Fruit fly (Drosophila melanogaster) whole organism, embryonic: ENCODE data around the gene cup.
A peak's percentile ranks its signal among the peaks of the same experiment; 100 is the strongest.

Source experiments
- BEAF-32 ChIP-seq: fragments of 200-800 bp; sonication (Bioruptor generic); optimal IDR thresholded peaks from 3 replicates; lab custom pipeline; 2017; ENCODE audit warnings: missing biosample characterization, missing genetic modification characterization, mild to moderate bottlenecking, moderate library complexity, missing genetic modification reagents
- CG10274 ChIP-seq: fragments of 200-800 bp; sonication (Bioruptor generic); optimal IDR thresholded peaks from 3 replicates; lab custom pipeline; 2017; ENCODE audit warnings: missing biosample characterization, mild to moderate bottlenecking, missing genetic modification characterization
- CG10565 ChIP-seq: fragments of 200-800 bp; sonication (Bioruptor generic); optimal IDR thresholded peaks from 3 replicates; lab custom pipeline; 2016; ENCODE audit warnings: missing biosample characterization, mild to moderate bottlenecking, missing genetic modification characterization
- CG10979 ChIP-seq: fragments of 200-800 bp; sonication (Bioruptor generic); optimal IDR thresholded peaks from 2 replicates; lab custom pipeline; 2018; ENCODE audit warnings: missing biosample characterization, mild to moderate bottlenecking, missing genetic modification characterization, moderate library complexity
- CG11093 ChIP-seq: fragments of 200-800 bp; sonication (Bioruptor generic); IDR thresholded peaks from 3 replicates; pipeline ENCODE4 v1.3.6; 2022; ENCODE audit warnings: missing biosample characterization, missing genetic modification characterization
- CG11504 ChIP-seq: fragments of 200-800 bp; sonication (Bioruptor generic); optimal IDR thresholded peaks from 3 replicates; lab custom pipeline; 2019; ENCODE audit warnings: missing biosample characterization, mild to moderate bottlenecking, missing genetic modification characterization, moderate library complexity
- CG12104 ChIP-seq: fragments of 200-800 bp; sonication (Bioruptor generic); optimal IDR thresholded peaks from 3 replicates; lab custom pipeline; 2016; ENCODE audit warnings: missing biosample characterization, missing genetic modification characterization
- CG12744 ChIP-seq: fragments of 200-800 bp; sonication (Bioruptor generic); optimal IDR thresholded peaks from 2 replicates; lab custom pipeline; 2016; ENCODE audit warnings: missing biosample characterization, missing genetic modification characterization
- CG12769 ChIP-seq: fragments of 200-800 bp; sonication (Bioruptor generic); optimal IDR thresholded peaks from 2 replicates; lab custom pipeline; 2019; ENCODE audit warnings: missing biosample characterization, mild to moderate bottlenecking, missing genetic modification characterization, moderate library complexity
- CG13624 ChIP-seq: fragments of 200-800 bp; sonication (Bioruptor generic); optimal IDR thresholded peaks from 2 replicates; lab custom pipeline; 2016; ENCODE audit warnings: missing biosample characterization, missing genetic modification characterization
- CG18599 ChIP-seq: fragments of 200-800 bp; sonication (Bioruptor generic); optimal IDR thresholded peaks from 3 replicates; lab custom pipeline; 2017; ENCODE audit warnings: missing biosample characterization, missing genetic modification characterization, mild to moderate bottlenecking, moderate library complexity, missing genetic modification reagents
- CG2199 ChIP-seq: fragments of 200-800 bp; sonication (Bioruptor generic); IDR thresholded peaks from 3 replicates; pipeline ENCODE4 v1.3.6; 2022; ENCODE audit warnings: missing biosample characterization, missing genetic modification characterization
- CG2889 ChIP-seq: fragments of 200-800 bp; sonication (Bioruptor generic); IDR thresholded peaks from 3 replicates; pipeline ENCODE4 v1.3.6; 2022; ENCODE audit warnings: missing biosample characterization, missing genetic modification characterization
- CG31224 ChIP-seq: fragments of 200-800 bp; sonication (Bioruptor generic); IDR thresholded peaks from 2 replicates; pipeline ENCODE4 v1.3.6; 2022; ENCODE audit warnings: missing biosample characterization, missing genetic modification characterization
- CG31388 ChIP-seq: fragments of 200-800 bp; sonication (Bioruptor generic); optimal IDR thresholded peaks from 2 replicates; lab custom pipeline; 2016; ENCODE audit warnings: missing biosample characterization, missing genetic modification characterization
- CG33557 ChIP-seq: fragments of 200-800 bp; sonication (Bioruptor generic); optimal IDR thresholded peaks from 2 replicates; lab custom pipeline; 2019; ENCODE audit warnings: missing biosample characterization, mild to moderate bottlenecking, missing genetic modification characterization, moderate library complexity
- CG4282 ChIP-seq: fragments of 200-800 bp; sonication (Bioruptor generic); optimal IDR thresholded peaks from 2 replicates; lab custom pipeline; 2016; ENCODE audit warnings: missing biosample characterization, missing genetic modification characterization
- CG4854 ChIP-seq: fragments of 200-800 bp; sonication (Bioruptor generic); optimal IDR thresholded peaks from 2 replicates; lab custom pipeline; 2016; ENCODE audit warnings: missing biosample characterization, missing genetic modification characterization, inconsistent platforms
- CG5245 ChIP-seq: fragments of 200-800 bp; sonication (Bioruptor generic); optimal IDR thresholded peaks from 3 replicates; lab custom pipeline; 2016; ENCODE audit warnings: missing biosample characterization, missing genetic modification characterization
- CG6254 ChIP-seq: fragments of 200-800 bp; sonication (Bioruptor generic); optimal IDR thresholded peaks from 3 replicates; lab custom pipeline; 2017; ENCODE audit warnings: mild to moderate bottlenecking, missing biosample characterization, missing genetic modification reagents, missing genetic modification characterization
- CG6813 ChIP-seq: fragments of 200-800 bp; sonication (Bioruptor generic); optimal IDR thresholded peaks from 2 replicates; lab custom pipeline; 2017; ENCODE audit warnings: missing biosample characterization, missing genetic modification characterization, mild to moderate bottlenecking, moderate library complexity, missing genetic modification reagents
- CG9817 ChIP-seq: fragments of 200-800 bp; sonication (Bioruptor generic); optimal IDR thresholded peaks from 2 replicates; lab custom pipeline; 2018; ENCODE audit warnings: missing biosample characterization, mild to moderate bottlenecking, missing genetic modification characterization, moderate library complexity
- CoRest ChIP-seq: fragments of 200-800 bp; sonication (Bioruptor generic); optimal IDR thresholded peaks from 3 replicates; lab custom pipeline; 2018; ENCODE audit warnings: missing biosample characterization, mild to moderate bottlenecking, missing genetic modification characterization, moderate library complexity
- Doc3 ChIP-seq: fragments of 200-800 bp; sonication (Bioruptor generic); IDR thresholded peaks from 3 replicates; pipeline ENCODE4 v1.3.6; 2022; ENCODE audit warnings: missing biosample characterization, missing genetic modification characterization; ENCODE audit not compliant: partially characterized antibody
- Dp ChIP-seq: fragments of 200-800 bp; sonication (Bioruptor generic); optimal IDR thresholded peaks from 2 replicates; lab custom pipeline; 2018; ENCODE audit warnings: missing biosample characterization, mild to moderate bottlenecking, missing genetic modification characterization, moderate library complexity
- Fer2 ChIP-seq: fragments of 200-800 bp; sonication (Bioruptor generic); optimal IDR thresholded peaks from 2 replicates; lab custom pipeline; 2018; ENCODE audit warnings: missing biosample characterization, mild to moderate bottlenecking, missing genetic modification characterization, moderate library complexity
- Hand ChIP-seq: fragments of 200-800 bp; sonication (Bioruptor generic); optimal IDR thresholded peaks from 2 replicates; lab custom pipeline; 2017; ENCODE audit warnings: mild to moderate bottlenecking, missing biosample characterization, missing genetic modification reagents, missing genetic modification characterization
- HmgD ChIP-seq: fragments of 200-800 bp; sonication (Bioruptor generic); optimal IDR thresholded peaks from 3 replicates; lab custom pipeline; 2016; ENCODE audit warnings: missing biosample characterization, missing genetic modification characterization
- Mes4 ChIP-seq: fragments of 200-800 bp; sonication (Bioruptor generic); optimal IDR thresholded peaks from 2 replicates; lab custom pipeline; 2016; ENCODE audit warnings: missing biosample characterization, missing genetic modification characterization
- Nf-YC ChIP-seq: fragments of 200-800 bp; optimal IDR thresholded peaks from 3 replicates; lab custom pipeline; 2019; ENCODE audit warnings: missing biosample characterization, mild to moderate bottlenecking, missing genetic modification characterization, moderate library complexity
- Stat92E ChIP-seq, 3 experiments: fragments of >200 bp in 2 of 3; fragments of 200-800 bp in 1 of 3; sonication (Bioruptor generic) in 1 of 3; optimal IDR thresholded peaks; 2 replicates each; lab custom pipeline; 2017 to 2019; ENCODE audit warnings: missing biosample characterization in 3 of 3, missing genetic modification characterization in 3 of 3, mild to moderate bottlenecking in 1 of 3, moderate library complexity in 1 of 3
- Trl ChIP-seq, 3 experiments: fragments of >200 bp in 2 of 3; fragments of 200-800 bp in 1 of 3; sonication (Bioruptor generic) in 1 of 3; optimal IDR thresholded peaks; 2 replicates in 1 of 3; 3 replicates in 2 of 3; lab custom pipeline; 2016 to 2017; ENCODE audit warnings: missing biosample characterization in 1 of 3, missing genetic modification characterization in 1 of 3
- al ChIP-seq: fragments of 200-800 bp; sonication (Bioruptor generic); IDR thresholded peaks from 2 replicates; pipeline ENCODE4 v1.3.6; 2022; ENCODE audit warnings: missing biosample characterization, missing genetic modification characterization
- ara ChIP-seq: fragments of 200-800 bp; sonication (Bioruptor generic); IDR thresholded peaks from 2 replicates; pipeline ENCODE4 v1.3.6; 2022; ENCODE audit warnings: missing biosample characterization, missing genetic modification characterization
- crc ChIP-seq: fragments of 200-800 bp; sonication (Bioruptor generic); optimal IDR thresholded peaks from 2 replicates; lab custom pipeline; 2016; ENCODE audit warnings: missing biosample characterization, missing genetic modification characterization
- disco-r ChIP-seq: fragments of 200-800 bp; sonication (Bioruptor generic); optimal IDR thresholded peaks from 2 replicates; lab custom pipeline; 2016; ENCODE audit warnings: missing biosample characterization, missing genetic modification characterization
- eve ChIP-seq, 2 experiments: fragments of >200 bp; optimal IDR thresholded peaks; 2 replicates each; lab custom pipeline; 2017; ENCODE audit warnings: missing biosample characterization in 2 of 2, missing genetic modification characterization in 2 of 2
- gfzf ChIP-seq: fragments of 200-800 bp; sonication (Bioruptor generic); optimal IDR thresholded peaks from 2 replicates; lab custom pipeline; 2016; ENCODE audit warnings: missing biosample characterization, mild to moderate bottlenecking, missing genetic modification characterization, moderate library complexity
- maf-S ChIP-seq: fragments of 200-800 bp; sonication (Bioruptor generic); optimal IDR thresholded peaks from 2 replicates; lab custom pipeline; 2016; ENCODE audit warnings: missing biosample characterization, missing genetic modification characterization
- org-1 ChIP-seq: fragments of 200-800 bp; sonication (Bioruptor generic); optimal IDR thresholded peaks from 2 replicates; lab custom pipeline; 2017; ENCODE audit warnings: missing biosample characterization, missing genetic modification characterization
- ranshi ChIP-seq: fragments of 200-800 bp; sonication (Bioruptor generic); IDR thresholded peaks from 2 replicates; pipeline ENCODE4 v1.3.6; 2022; ENCODE audit warnings: missing biosample characterization, missing genetic modification characterization
- schlank ChIP-seq: fragments of 200-800 bp; sonication (Bioruptor generic); optimal IDR thresholded peaks from 2 replicates; lab custom pipeline; 2018; ENCODE audit warnings: missing biosample characterization, mild to moderate bottlenecking, missing genetic modification characterization
- scrt ChIP-seq: fragments of 200-800 bp; sonication (Bioruptor generic); optimal IDR thresholded peaks from 2 replicates; lab custom pipeline; 2018; ENCODE audit warnings: missing biosample characterization, mild to moderate bottlenecking, missing genetic modification characterization, moderate library complexity
- stc ChIP-seq: fragments of 200-800 bp; sonication (Bioruptor generic); IDR thresholded peaks from 2 replicates; pipeline ENCODE4 v1.3.6; 2022; ENCODE audit warnings: missing biosample characterization, missing genetic modification characterization
- sug ChIP-seq: fragments of 200-800 bp; optimal IDR thresholded peaks from 2 replicates; lab custom pipeline; 2019; ENCODE audit warnings: missing biosample characterization, mild to moderate bottlenecking, missing genetic modification characterization, moderate library complexity
- tap ChIP-seq: fragments of 200-800 bp; optimal IDR thresholded peaks from 3 replicates; lab custom pipeline; 2019; ENCODE audit warnings: missing biosample characterization, mild to moderate bottlenecking, missing genetic modification characterization, moderate library complexity
- trem ChIP-seq: fragments of 200-800 bp; optimal IDR thresholded peaks from 3 replicates; lab custom pipeline; 2019; ENCODE audit warnings: missing biosample characterization, mild to moderate bottlenecking, missing genetic modification characterization, moderate library complexity
- twi ChIP-seq: fragments of 200-800 bp; optimal IDR thresholded peaks from 2 replicates; lab custom pipeline; 2019; ENCODE audit warnings: missing biosample characterization, mild to moderate bottlenecking, missing genetic modification characterization, moderate library complexity
- vvl ChIP-seq: fragments of 200-800 bp; sonication (Bioruptor generic); IDR thresholded peaks from 2 replicates; pipeline ENCODE4 v1.3.6; 2022; ENCODE audit warnings: missing biosample characterization, missing genetic modification characterization

The cup gene

dm6 chr2L:6647103-6647711, 16.3 kb upstream of the cup start (continued):
- peak; percentile 91 for TF ChIP-seq Fer2 (tag; lab: Kevin White, UChicago)
- peak; percentile 92 for TF ChIP-seq al (GFP tag; lab: Robert Waterston, UW)
- peak; percentile 98 for TF ChIP-seq CoRest (tag; lab: Kevin White, UChicago)
- TF ChIP-seq CG9817 (tag; lab: Kevin White, UChicago): peak; percentile 95
- TF ChIP-seq gfzf: peak; percentile 23
- peak; percentile 98 for TF ChIP-seq CG13624 (GFP tag; lab: Kevin White, UChicago)
- peak; percentile 97 for TF ChIP-seq CG12744
- peak; percentile 98 for TF ChIP-seq stc
- peak; percentile 98 for TF ChIP-seq CG6254 (GFP tag; lab: Kevin White, UChicago)
- TF ChIP-seq sug (tag; lab: Kevin White, UChicago): peak; percentile 95
- peak; percentile 98 for TF ChIP-seq CG4282 (GFP tag; lab: Kevin White, UChicago)
- TF ChIP-seq CG31388 (GFP tag; lab: Kevin White, UChicago): peak; percentile 93
- TF ChIP-seq vvl (GFP tag; lab: Robert Waterston, UW): peak; percentile 99
- peak in 1 of 2 experiments; percentile 99 for TF ChIP-seq eve (GFP tag; optimal IDR thresholded peaks at IDR 0.05; lab: Kevin White, UChicago)
- peak; percentile 96 for TF ChIP-seq CG12104
- TF ChIP-seq CG5245 (GFP tag; lab: Kevin White, UChicago): peak; percentile 98
- TF ChIP-seq CG11093 (GFP tag; lab: Robert Waterston, UW): peak; percentile 94
- peak; percentile 98 for TF ChIP-seq CG4854 (GFP tag; lab: Kevin White, UChicago)
- peak; percentile 98 for TF ChIP-seq CG11504 (tag; lab: Kevin White, UChicago)
- peak; percentile 98 for TF ChIP-seq CG6813 (GFP tag; lab: Kevin White, UChicago)
- TF ChIP-seq crc (GFP tag; lab: Kevin White, UChicago): peak; percentile 98
- peak; percentile 96 for TF ChIP-seq CG33557 (GFP tag; lab: Kevin White, UChicago)
- TF ChIP-seq Stat92E (GFP tag; optimal IDR thresholded peaks at IDR 0.05; lab: Kevin White, UChicago): peak in 1 of 3 experiments; percentile 94
- no peak for TF ChIP-seq Doc3 (GFP tag; lab: Robert Waterston, UW)
- peak; percentile 69 to 89 for TF ChIP-seq Trl (optimal IDR thresholded peaks at IDR 0.05; lab: Kevin White, UChicago)
- TF ChIP-seq Trl (GFP tag; optimal IDR thresholded peaks at IDR 0.05; lab: Kevin White, UChicago): peak; percentile 99
- peak; percentile 98 for TF ChIP-seq CG18599
- TF ChIP-seq CG10979: peak; percentile 99
- TF ChIP-seq scrt (GFP tag; lab: Kevin White, UChicago): peak; percentile 89
- peak; percentile 98 for TF ChIP-seq ranshi (GFP tag; lab: Robert Waterston, UW)
- TF ChIP-seq org-1 (GFP tag; lab: Kevin White, UChicago): peak; percentile 98
- TF ChIP-seq HmgD (GFP tag; lab: Kevin White, UChicago): peak; percentile 96
- TF ChIP-seq Nf-YC (tag; lab: Kevin White, UChicago): peak; percentile 91
- TF ChIP-seq CG2199 (GFP tag; lab: Robert Waterston, UW): peak; percentile 98
- TF ChIP-seq CG10565: peak; percentile 95
- peak; percentile 99 for TF ChIP-seq Mes4 (GFP tag; lab: Kevin White, UChicago)
- peak; percentile 99 for TF ChIP-seq tap (tag; lab: Kevin White, UChicago)
- TF ChIP-seq maf-S (GFP tag; lab: Kevin White, UChicago): peak; percentile 98
- TF ChIP-seq twi (tag; lab: Kevin White, UChicago): peak; percentile 95
- TF ChIP-seq CG12769: peak; percentile 98
- peak; percentile 93 for TF ChIP-seq CG2889 (GFP tag; lab: Robert Waterston, UW)
- TF ChIP-seq CG31224 (GFP tag; lab: Robert Waterston, UW): peak; percentile 92
- TF ChIP-seq CG10274 (GFP tag; lab: Kevin White, UChicago): peak; percentile 91
- peak; percentile 95 for TF ChIP-seq Hand (GFP tag; lab: Kevin White, UChicago)
- TF ChIP-seq trem (tag; lab: Kevin White, UChicago): peak; percentile 96
- peak; percentile 94 for TF ChIP-seq schlank
- peak; percentile 35 for TF ChIP-seq Dp (GFP tag; lab: Kevin White, UChicago)
- TF ChIP-seq ara (GFP tag; lab: Robert Waterston, UW): peak; percentile 97
- peak; percentile 98 for TF ChIP-seq disco-r (GFP tag; lab: Kevin White, UChicago)
- peak; percentile 12 for TF ChIP-seq BEAF-32
